Fruit fly (Drosophila melanogaster): ENCODE data around the gene Apl.

dm6 chr3L:16594922-16595518, at the start of gene Apl, which contains the start of gene spd-2:
- TF ChIP-seq CG34367 (tag; optimal IDR thresholded peaks at IDR 0.05) = no peak
- TF ChIP-seq Pif1A (GFP tag; optimal IDR thresholded peaks at IDR 0.05) = no peak
- TF ChIP-seq EcR (GFP tag; optimal IDR thresholded peaks at IDR 0.05) = no peak
- TF ChIP-seq rn (GFP tag; IDR thresholded peaks at IDR 0.05) = no peak
- TF ChIP-seq gl (tag; optimal IDR thresholded peaks at IDR 0.05) = no peak
- no peak for TF ChIP-seq CG17806 (tag; optimal IDR thresholded peaks at IDR 0.05)

Data from whole organism, pupa.